Worm (Caenorhabditis elegans) whole organism, L4/young adult: ENCODE results near the gene cfim-2.

Experiments used
- W03F9.2 ChIP-seq: fragments of 150-350 bp; optimal IDR thresholded peaks from 2 replicates; lab custom pipeline; 2014; ENCODE audit warnings: missing biosample characterization, missing genetic modification characterization
- dao-5 ChIP-seq: sonication (generic microtip); optimal IDR thresholded peaks from 2 replicates; lab custom pipeline; 2016; ENCODE audit warnings: missing genotype, missing genetic modification characterization, moderate library complexity, missing compliant biosample characterization
- him-1 ChIP-seq: sonication (generic microtip); optimal IDR thresholded peaks from 2 replicates; lab custom pipeline; 2016; ENCODE audit warnings: missing genotype, missing genetic modification reagents, missing genetic modification characterization, missing compliant biosample characterization

DNA sequence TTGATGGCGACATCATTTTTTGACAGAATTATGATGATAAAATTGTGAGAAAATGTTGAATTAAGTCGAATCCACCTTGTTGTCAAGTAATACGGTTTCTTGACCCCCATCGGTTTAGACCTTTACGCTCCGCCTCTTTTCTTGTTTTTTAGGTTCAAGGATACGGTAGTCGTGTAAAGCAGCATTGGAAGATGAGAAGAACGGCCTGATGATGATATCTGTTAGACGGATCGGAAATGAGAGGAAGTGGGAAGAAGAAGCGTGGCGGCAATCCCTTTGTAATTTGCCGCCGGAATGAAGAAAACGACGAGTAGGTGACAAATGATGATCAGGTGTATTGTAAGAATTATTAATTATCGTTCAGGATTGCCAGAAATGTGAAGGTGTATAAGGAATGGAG lies 46.3 kb upstream of the cfim-2 start, which contains the start of gene npax-4:
- TF ChIP-seq him-1 (tag; lab: Kevin White, UChicago) (no peak), dao-5 (tag; lab: Kevin White, UChicago) (no peak), W03F9.2 (tag; lab: Kevin White, UChicago) (no peak)
